Worm (Caenorhabditis elegans) whole organism, L2 larva: ENCODE measurements around the gene prx-13.

Experiments used
- F13H6.1 ChIP-seq: sonication (generic microtip); optimal IDR thresholded peaks from 2 replicates; lab custom pipeline; 2016; ENCODE audit warnings: missing genetic modification characterization, missing compliant biosample characterization
- R02D3.7 ChIP-seq: fragments of 150-350 bp; optimal IDR thresholded peaks from 2 replicates; lab custom pipeline; 2014; ENCODE audit warnings: missing biosample characterization, missing genetic modification characterization
- Y55F3AM.14 ChIP-seq: fragments of 200-800 bp; sonication (Bioruptor generic); optimal IDR thresholded peaks from 2 replicates; lab custom pipeline; 2018; ENCODE audit warnings: mild to moderate bottlenecking, missing genetic modification characterization, missing compliant biosample characterization
- ZK546.5 ChIP-seq: sonication (generic microtip); optimal IDR thresholded peaks from 2 replicates; lab custom pipeline; 2017; ENCODE audit warnings: missing biosample characterization, missing genetic modification characterization
- alr-1 ChIP-seq: fragments of 150-350 bp; optimal IDR thresholded peaks from 2 replicates; lab custom pipeline; 2014; ENCODE audit warnings: missing biosample characterization, missing genetic modification characterization
- ama-1 ChIP-seq: fragments of 150-350 bp; optimal IDR thresholded peaks from 2 replicates; lab custom pipeline; 2018; ENCODE audit warnings: inconsistent platforms
- blmp-1 ChIP-seq: sonication (generic microtip); optimal IDR thresholded peaks from 2 replicates; lab custom pipeline; 2017; ENCODE audit warnings: missing genetic modification characterization, mild to moderate bottlenecking, missing compliant biosample characterization, antibody characterized with exemption, moderate library complexity; ENCODE audit not compliant: insufficient read depth
- ceh-16 ChIP-seq: fragments of 150-350 bp; optimal IDR thresholded peaks from 2 replicates; lab custom pipeline; 2014; ENCODE audit warnings: missing biosample characterization, missing genetic modification characterization
- crh-2 ChIP-seq: sonication (generic microtip); optimal IDR thresholded peaks from 2 replicates; lab custom pipeline; 2017; ENCODE audit warnings: missing biosample characterization, missing genetic modification characterization
- dmd-4 ChIP-seq: sonication (generic microtip); optimal IDR thresholded peaks from 2 replicates; lab custom pipeline; 2017; ENCODE audit warnings: missing biosample characterization, missing genetic modification characterization
- elt-3 ChIP-seq: sonication (generic microtip); optimal IDR thresholded peaks from 2 replicates; lab custom pipeline; 2017; ENCODE audit warnings: missing biosample characterization, missing genetic modification characterization
- fos-1 ChIP-seq: fragments of 150-350 bp; optimal IDR thresholded peaks from 2 replicates; lab custom pipeline; 2014; ENCODE audit warnings: missing biosample characterization, missing genetic modification characterization
- gmeb-1 ChIP-seq: fragments of 150-350 bp; optimal IDR thresholded peaks from 2 replicates; lab custom pipeline; 2014; ENCODE audit warnings: missing biosample characterization, missing genetic modification characterization
- lin-11 ChIP-seq: fragments of 150-350 bp; sonication (generic microtip); optimal IDR thresholded peaks from 2 replicates; lab custom pipeline; 2014; ENCODE audit warnings: missing biosample characterization, missing genetic modification characterization, inconsistent platforms, mixed read lengths
- lin-13 ChIP-seq: fragments of 150-350 bp; optimal IDR thresholded peaks from 2 replicates; lab custom pipeline; 2014; ENCODE audit warnings: missing biosample characterization, missing genetic modification reagents, missing genetic modification characterization
- lsy-2 ChIP-seq, 2 experiments: fragments of 150-350 bp in 1 of 2; sonication (generic microtip) in 1 of 2; optimal IDR thresholded peaks; 2 replicates each; lab custom pipeline; 2014 to 2017; ENCODE audit warnings: missing biosample characterization in 2 of 2, missing genetic modification characterization in 2 of 2
- mab-5 ChIP-seq: fragments of 150-350 bp; optimal IDR thresholded peaks from 2 replicates; lab custom pipeline; 2014; ENCODE audit warnings: missing biosample characterization, missing genetic modification characterization
- mdl-1 ChIP-seq, 2 experiments: fragments of 150-350 bp in 1 of 2; sonication (generic microtip) in 1 of 2; optimal IDR thresholded peaks; 2 replicates each; lab custom pipeline; 2017; ENCODE audit warnings: missing biosample characterization in 2 of 2, missing genetic modification characterization in 2 of 2
- nhr-12 ChIP-seq: fragments of 150-350 bp; optimal IDR thresholded peaks from 2 replicates; lab custom pipeline; 2014; ENCODE audit warnings: missing biosample characterization, missing genetic modification characterization
- nhr-129 ChIP-seq: fragments of 150-350 bp; optimal IDR thresholded peaks from 2 replicates; lab custom pipeline; 2014; ENCODE audit warnings: missing biosample characterization, missing genetic modification characterization
- nhr-21 ChIP-seq: fragments of 150-350 bp; optimal IDR thresholded peaks from 2 replicates; lab custom pipeline; 2014; ENCODE audit warnings: missing biosample characterization, missing genetic modification characterization
- nhr-23 ChIP-seq: fragments of 150-350 bp; optimal IDR thresholded peaks from 2 replicates; lab custom pipeline; 2014; ENCODE audit warnings: missing biosample characterization, missing genetic modification reagents, missing genetic modification characterization
- nhr-237 ChIP-seq: fragments of 150-350 bp; optimal IDR thresholded peaks from 2 replicates; lab custom pipeline; 2014; ENCODE audit warnings: missing biosample characterization, missing genetic modification characterization
- nhr-25 ChIP-seq: fragments of 150-350 bp; sonication (generic microtip); optimal IDR thresholded peaks from 3 replicates; lab custom pipeline; 2014; ENCODE audit warnings: missing biosample characterization, missing genetic modification characterization
- nhr-6 ChIP-seq: fragments of 150-350 bp; optimal IDR thresholded peaks from 2 replicates; lab custom pipeline; 2014; ENCODE audit warnings: missing biosample characterization, missing genetic modification characterization
- nhr-77 ChIP-seq: fragments of 150-350 bp; optimal IDR thresholded peaks from 2 replicates; lab custom pipeline; 2014; ENCODE audit warnings: missing biosample characterization, missing genetic modification characterization
- peb-1 ChIP-seq: fragments of 150-350 bp; optimal IDR thresholded peaks from 2 replicates; lab custom pipeline; 2014; ENCODE audit warnings: missing biosample characterization, missing genetic modification characterization
- sem-4 ChIP-seq: fragments of 150-350 bp; optimal IDR thresholded peaks from 2 replicates; lab custom pipeline; 2014; ENCODE audit warnings: missing biosample characterization, missing genetic modification reagents, missing genetic modification characterization
- skn-1 ChIP-seq: sonication (generic microtip); optimal IDR thresholded peaks from 2 replicates; lab custom pipeline; 2017; ENCODE audit warnings: missing biosample characterization, missing genetic modification characterization
- sma-3 ChIP-seq: sonication (generic microtip); optimal IDR thresholded peaks from 2 replicates; lab custom pipeline; 2016; ENCODE audit warnings: missing genetic modification reagents, missing genetic modification characterization, missing compliant biosample characterization
- sma-9 ChIP-seq, 2 experiments: fragments of 150-350 bp in 1 of 2; sonication (generic microtip) in 1 of 2; optimal IDR thresholded peaks; 2 replicates each; lab custom pipeline; 2014 to 2016; ENCODE audit warnings: missing genetic modification characterization in 2 of 2, mild to moderate bottlenecking in 1 of 2, missing biosample characterization in 1 of 2, missing compliant biosample characterization in 1 of 2, missing genetic modification reagents in 1 of 2, moderate library complexity in 1 of 2
- snpc-4 ChIP-seq: fragments of 150-350 bp; optimal IDR thresholded peaks from 2 replicates; lab custom pipeline; 2014; ENCODE audit warnings: missing biosample characterization, missing genetic modification characterization
- unc-62 ChIP-seq: fragments of 150-350 bp; optimal IDR thresholded peaks from 2 replicates; lab custom pipeline; 2014; ENCODE audit warnings: missing biosample characterization, missing genetic modification reagents, missing genetic modification characterization
- zag-1 ChIP-seq: fragments of 150-350 bp; optimal IDR thresholded peaks from 2 replicates; lab custom pipeline; 2014; ENCODE audit warnings: missing biosample characterization, missing genetic modification characterization
- ztf-11 ChIP-seq: sonication (generic microtip); optimal IDR thresholded peaks from 2 replicates; lab custom pipeline; 2017; ENCODE audit warnings: missing biosample characterization, missing genetic modification characterization
- ztf-4 ChIP-seq: fragments of 150-350 bp; optimal IDR thresholded peaks from 2 replicates; lab custom pipeline; 2014; ENCODE audit warnings: missing biosample characterization, missing genetic modification characterization

The prx-13 gene

ce11 chrII:7279808-7280207 is 28.0 kb upstream of the prx-13 start:
- TF ChIP-seq gmeb-1 (tag; lab: Kevin White, UChicago), result no peak
- peak; percentile 63 for TF ChIP-seq sma-9 (GFP tag; optimal IDR thresholded peaks at IDR 0.05; lab: Kevin White, UChicago)
- no peak for TF ChIP-seq sma-9 (tag; optimal IDR thresholded peaks at IDR 0.05; lab: Kevin White, UChicago)
- TF ChIP-seq fos-1 (tag; lab: Kevin White, UChicago), result peak; percentile 22
- no peak for TF ChIP-seq nhr-23 (tag; lab: Kevin White, UChicago)
- peak; percentile 42 for TF ChIP-seq nhr-129 (tag; lab: Kevin White, UChicago)
- TF ChIP-seq ztf-11, result no peak
- peak; percentile 77 for TF ChIP-seq nhr-21

ce11 chrII:7277925-7278324 is 26.1 kb upstream of the prx-13 start:
- TF ChIP-seq sma-9 (GFP tag; optimal IDR thresholded peaks at IDR 0.05; lab: Kevin White, UChicago), result peak; percentile 84
- no peak for TF ChIP-seq sma-9 (tag; optimal IDR thresholded peaks at IDR 0.05; lab: Kevin White, UChicago)
- peak; percentile 19 for TF ChIP-seq sma-3
- TF ChIP-seq dmd-4 (tag; lab: Kevin White, UChicago), result no peak
- peak; percentile 15 for TF ChIP-seq fos-1 (tag; lab: Kevin White, UChicago)
- no peak for TF ChIP-seq ama-1
- TF ChIP-seq mab-5, result no peak
- TF ChIP-seq skn-1 (tag; lab: Kevin White, UChicago), result no peak
- TF ChIP-seq zag-1, result no peak
- TF ChIP-seq nhr-77, result no peak
- TF ChIP-seq nhr-6, result no peak
- peak; percentile 70 for TF ChIP-seq nhr-25
- no peak for TF ChIP-seq lin-13 (GFP tag; lab: Kevin White, UChicago)
- TF ChIP-seq nhr-21, result peak; percentile 68
- no peak for TF ChIP-seq alr-1 (tag; lab: Kevin White, UChicago)
- no peak for TF ChIP-seq lin-11 (tag; lab: Kevin White, UChicago)
- TF ChIP-seq sem-4, result no peak
- no peak for TF ChIP-seq ZK546.5 (tag; lab: Kevin White, UChicago)
- peak; percentile 52 for TF ChIP-seq crh-2 (tag; lab: Kevin White, UChicago)
- no peak for TF ChIP-seq nhr-237 (tag; lab: Kevin White, UChicago)
- TF ChIP-seq unc-62 (GFP tag; lab: Kevin White, UChicago), result no peak
- TF ChIP-seq blmp-1 (tag; lab: Kevin White, UChicago), result peak; percentile 69
- TF ChIP-seq peb-1, result no peak
- TF ChIP-seq mdl-1 (tag; optimal IDR thresholded peaks at IDR 0.05; lab: Kevin White, UChicago), result peak in 1 of 2 experiments; percentile 27
- TF ChIP-seq nhr-23 (tag; lab: Kevin White, UChicago), result no peak
- TF ChIP-seq snpc-4 (tag; lab: Kevin White, UChicago), result no peak
- no peak for TF ChIP-seq nhr-129 (tag; lab: Kevin White, UChicago)
- TF ChIP-seq lsy-2 (tag; optimal IDR thresholded peaks at IDR 0.05; lab: Kevin White, UChicago), result peak in 1 of 2 experiments; percentile 2

- TF ChIP-seq snpc-4 (tag; lab: Kevin White, UChicago), result no peak
- no peak for TF ChIP-seq ztf-4 (tag; lab: Kevin White, UChicago)
- TF ChIP-seq mdl-1 (tag; optimal IDR thresholded peaks at IDR 0.05; lab: Kevin White, UChicago), result no peak
- TF ChIP-seq nhr-237 (tag; lab: Kevin White, UChicago), result no peak
- peak; percentile 7 for TF ChIP-seq skn-1 (tag; lab: Kevin White, UChicago)
- no peak for TF ChIP-seq elt-3 (tag; lab: Kevin White, UChicago)
- no peak for TF ChIP-seq mab-5
- TF ChIP-seq nhr-21, result no peak
- peak; percentile 83 for TF ChIP-seq fos-1 (tag; lab: Kevin White, UChicago)
- no peak for TF ChIP-seq Y55F3AM.14
- TF ChIP-seq crh-2 (tag; lab: Kevin White, UChicago), result peak; percentile 29
- no peak for TF ChIP-seq nhr-23 (tag; lab: Kevin White, UChicago)
- TF ChIP-seq nhr-12 (tag; lab: Kevin White, UChicago), result no peak
- no peak for TF ChIP-seq nhr-77
- TF ChIP-seq ama-1, result no peak
- TF ChIP-seq gmeb-1 (tag; lab: Kevin White, UChicago), result no peak
- no peak for TF ChIP-seq nhr-129 (tag; lab: Kevin White, UChicago)
- TF ChIP-seq R02D3.7 (tag; lab: Kevin White, UChicago), result no peak
- TF ChIP-seq nhr-25, result no peak
- no peak for TF ChIP-seq blmp-1 (tag; lab: Kevin White, UChicago)
- TF ChIP-seq sma-9 (GFP tag; optimal IDR thresholded peaks at IDR 0.05; lab: Kevin White, UChicago), result peak; percentile 39
- TF ChIP-seq sma-9 (tag; optimal IDR thresholded peaks at IDR 0.05; lab: Kevin White, UChicago), result no peak
- no peak for TF ChIP-seq ceh-16 (tag; lab: Kevin White, UChicago)
- no peak for TF ChIP-seq nhr-6
- peak; percentile 32 for TF ChIP-seq F13H6.1 (tag; lab: Kevin White, UChicago)
Observed at ce11 chrII:7277257-7277656, 25.4 kb upstream of the prx-13 start.
